Fruit fly (Drosophila melanogaster): Measurements from ENCODE around the gene bond.

Gene bond

dm6 chr3R:22536504-22537423, 13.7 kb upstream of the bond start (continued):
- TF ChIP-seq da (GFP tag; optimal IDR thresholded peaks at IDR 0.05), result no peak
- TF ChIP-seq salm (tag; optimal IDR thresholded peaks at IDR 0.05), result peak; percentile 12
- TF ChIP-seq Xrp1 (GFP tag; IDR thresholded peaks at IDR 0.05), result peak; percentile 46; the same call in 1 of the 2 replicates
- peak; percentile 55 for TF ChIP-seq Fer1 (GFP tag; optimal IDR thresholded peaks at IDR 0.05)
- TF ChIP-seq CG6175 (GFP tag; IDR thresholded peaks at IDR 0.05), result no peak
- TF ChIP-seq CG8478 (optimal IDR thresholded peaks at IDR 0.05), result no peak
- no peak for TF ChIP-seq dmrt11E (tag; optimal IDR thresholded peaks at IDR 0.05)
- no peak for TF ChIP-seq MESR4 (GFP tag; optimal IDR thresholded peaks at IDR 0.05)
- TF ChIP-seq Taf1 (GFP tag; IDR thresholded peaks at IDR 0.05), result no peak
- no peak for TF ChIP-seq scrt (GFP tag; optimal IDR thresholded peaks at IDR 0.05)
- no peak for TF ChIP-seq CG11560 (tag; IDR thresholded peaks at IDR 0.05)
- TF ChIP-seq rib (GFP tag; IDR thresholded peaks at IDR 0.05), result no peak
- no peak for TF ChIP-seq CG8359 (GFP tag; optimal IDR thresholded peaks at IDR 0.05; ENCODE audit: borderline replicate concordance)
- TF ChIP-seq cato (GFP tag; optimal IDR thresholded peaks at IDR 0.05; ENCODE audit: borderline replicate concordance), result no peak
- peak; percentile 5 for TF ChIP-seq Sox100B (GFP tag; optimal IDR thresholded peaks at IDR 0.05)
- TF ChIP-seq BtbVII (GFP tag; optimal IDR thresholded peaks at IDR 0.05), result no peak
- 0 out of 2 replicates have a peak, but pooled peaks have one; percentile 22 for TF ChIP-seq CG43689 (GFP tag; IDR thresholded peaks at IDR 0.05)
- no peak for TF ChIP-seq z (GFP tag; IDR thresholded peaks at IDR 0.05)
- TF ChIP-seq CG3065 (GFP tag; optimal IDR thresholded peaks at IDR 0.05), result no peak
- no peak for TF ChIP-seq sug (tag; optimal IDR thresholded peaks at IDR 0.05)
- no peak for TF ChIP-seq CG7786 (GFP tag; optimal IDR thresholded peaks at IDR 0.05)
- no peak for TF ChIP-seq tup (GFP tag; optimal IDR thresholded peaks at IDR 0.05)
- no peak for TF ChIP-seq trem (tag; optimal IDR thresholded peaks at IDR 0.05)
- TF ChIP-seq run (tag; optimal IDR thresholded peaks at IDR 0.05), result peak; percentile 23
- no peak for TF ChIP-seq CG14667 (GFP tag; IDR thresholded peaks at IDR 0.05)
- no peak for TF ChIP-seq CG7963 (GFP tag; IDR thresholded peaks at IDR 0.05; ENCODE audit: partially characterized antibody)
- TF ChIP-seq CG16779 (GFP tag; IDR thresholded peaks at IDR 0.05), result no peak
- TF ChIP-seq gro (GFP tag; optimal IDR thresholded peaks at IDR 0.05), result no peak
- TF ChIP-seq Deaf1 (tag; optimal IDR thresholded peaks at IDR 0.05), result peak; percentile 33
- no peak for TF ChIP-seq Spps (tag; optimal IDR thresholded peaks at IDR 0.05)
- TF ChIP-seq dysf (GFP tag; IDR thresholded peaks at IDR 0.05), result peak; percentile 68
- no peak for TF ChIP-seq Poxn (GFP tag; IDR thresholded peaks at IDR 0.05)
- no peak for TF ChIP-seq Nf-YC (tag; optimal IDR thresholded peaks at IDR 0.05)
- no peak for TF ChIP-seq CG13287 (GFP tag; IDR thresholded peaks at IDR 0.05; ENCODE audit: partially characterized antibody)
- no peak for TF ChIP-seq Dip3 (GFP tag; optimal IDR thresholded peaks at IDR 0.05)
- TF ChIP-seq Pdp1 (GFP tag; optimal IDR thresholded peaks at IDR 0.05), result peak in 1 of 2 experiments; percentile 1
- TF ChIP-seq schlank (tag; optimal IDR thresholded peaks at IDR 0.05), result no peak
- no peak for TF ChIP-seq CG8944 (GFP tag; optimal IDR thresholded peaks at IDR 0.05)
- TF ChIP-seq CG12391 (tag; optimal IDR thresholded peaks at IDR 0.05), result peak; percentile 55
- TF ChIP-seq CG17829 (tag; optimal IDR thresholded peaks at IDR 0.05), result no peak
- TF ChIP-seq tll (GFP tag; optimal IDR thresholded peaks at IDR 0.05), result no peak
- TF ChIP-seq Hey (tag; optimal IDR thresholded peaks at IDR 0.05), result no peak
- TF ChIP-seq CG15696 (tag; optimal IDR thresholded peaks at IDR 0.05), result no peak
- TF ChIP-seq Lpt (GFP tag; optimal IDR thresholded peaks at IDR 0.05), result no peak
- TF ChIP-seq MTF-1 (GFP tag; optimal IDR thresholded peaks at IDR 0.05; ENCODE audit: borderline replicate concordance), result no peak
- no peak for TF ChIP-seq ems (GFP tag; optimal IDR thresholded peaks at IDR 0.05)
- TF ChIP-seq CG13424 (tag; optimal IDR thresholded peaks at IDR 0.05), result peak; percentile 48
- TF ChIP-seq ap (GFP tag; IDR thresholded peaks at IDR 0.05), result no peak
- TF ChIP-seq Oli (tag; optimal IDR thresholded peaks at IDR 0.05), result peak; percentile 55

Measured in whole organism, embryonic.